Worm (Caenorhabditis elegans): ENCODE results near the gene srbc-13.
"Not testable (repeated sequence)": the region's sequence is repeated elsewhere in the genome, so short reads cannot be mapped to it uniquely, and the experiment has no call there.

Gene srbc-13

DNA sequence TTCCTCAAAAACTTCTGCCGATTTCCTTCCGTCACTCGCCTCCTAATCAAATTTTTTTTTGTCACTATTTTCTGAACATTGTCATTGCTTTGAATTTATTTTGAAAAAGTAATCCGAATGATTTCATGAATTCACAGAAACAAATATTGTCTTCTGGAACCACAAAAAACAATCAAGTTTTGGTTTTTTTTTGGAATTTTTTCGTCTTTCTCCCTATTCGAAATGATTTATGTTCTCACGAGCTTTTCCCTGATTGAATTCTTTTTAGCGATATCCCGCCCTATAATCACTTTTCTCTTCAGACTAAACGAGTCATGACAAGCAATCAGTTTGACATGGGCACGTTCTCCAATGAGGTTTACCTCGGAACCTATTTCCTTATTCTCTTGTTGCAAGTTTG lies 14.3 kb upstream of the srbc-13 start, which contains the start of gene F41H8.1:
Gene F41H8.1 (plus strand): TSS at position 301 of the 400 bp plus-strand sequence.
- TF ChIP-seq sptf-1 (tag; optimal IDR thresholded peaks at IDR 0.05) (no peak), ceh-39 (tag; optimal IDR thresholded peaks at IDR 0.05) (no peak), sem-2 (GFP tag; optimal IDR thresholded peaks at IDR 0.05) (no peak), lsy-2 (tag; optimal IDR thresholded peaks at IDR 0.05) (no peak), nhr-28 (tag; optimal IDR thresholded peaks at IDR 0.05) (no peak), unc-62 (GFP tag; optimal IDR thresholded peaks at IDR 0.05) (no peak), lin-32 (GFP tag; optimal IDR thresholded peaks at IDR 0.05) (no peak), nhr-2 (tag; optimal IDR thresholded peaks at IDR 0.05) (no peak), ceh-83 (GFP tag; optimal IDR thresholded peaks at IDR 0.05) (no peak), cnd-1 (tag; optimal IDR thresholded peaks at IDR 0.05) (no peak), M03D4.4 (tag; optimal IDR thresholded peaks at IDR 0.05) (no peak)

DNA sequence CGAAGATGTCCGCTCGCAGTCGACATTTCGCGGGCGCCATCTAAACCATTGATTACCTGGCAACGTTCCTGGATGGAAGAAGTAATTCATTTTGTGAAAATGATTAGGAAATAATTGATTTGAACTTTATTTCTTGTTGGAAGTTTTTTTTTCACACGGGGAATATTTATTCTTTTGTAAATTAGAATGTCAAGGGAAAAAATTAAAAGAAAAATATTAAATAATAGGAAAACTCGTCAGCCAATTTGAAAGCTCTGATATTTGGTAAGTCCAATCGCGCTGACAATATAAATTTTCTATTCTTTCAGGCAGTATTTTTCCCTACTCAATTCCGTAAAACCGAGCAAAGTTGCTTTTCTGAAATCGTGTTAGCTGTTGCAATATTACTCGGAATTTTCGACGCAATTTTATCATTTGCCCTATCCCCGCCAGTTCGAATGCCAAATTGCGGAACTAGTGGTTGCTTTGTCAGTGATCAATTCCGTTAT lies 8.6 kb upstream of the srbc-13 start, which contains the start of the genes K09C6.7 and K09C6.10:
Gene K09C6.7 (minus strand): TSS at position 101 of the 488 bp plus-strand sequence.
Gene K09C6.10 (plus strand): TSS at position 438 of the 488 bp plus-strand sequence.
- not testable (repeated sequence) for TF ChIP-seq sptf-1 (tag; optimal IDR thresholded peaks at IDR 0.05); tbx-8 (GFP tag; optimal IDR thresholded peaks at IDR 0.05); unc-39 (tag; optimal IDR thresholded peaks at IDR 0.05)

DNA sequence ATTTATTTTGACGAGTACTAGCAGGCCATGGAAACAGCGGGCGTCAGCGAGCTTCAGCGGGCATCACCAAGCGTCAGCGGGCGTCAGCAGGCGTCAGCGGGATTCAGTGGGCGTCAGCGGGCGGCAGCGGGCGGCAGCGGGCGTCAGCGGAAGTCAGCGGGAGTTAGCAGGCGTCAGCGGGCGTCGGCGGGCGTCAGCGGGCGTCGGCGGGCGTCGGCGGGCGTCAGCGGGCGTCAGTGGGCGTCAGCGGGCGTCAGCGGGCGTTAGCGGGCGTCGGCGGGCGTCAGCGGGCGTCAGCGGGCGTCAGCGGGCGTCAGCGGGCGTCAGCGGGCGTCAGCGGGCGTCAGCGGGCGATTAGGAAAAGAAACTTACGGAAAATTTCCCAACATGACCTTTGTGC lies 5.0 kb upstream of the srbc-13 start:
- no peak for TF ChIP-seq M03D4.4 (tag; optimal IDR thresholded peaks at IDR 0.05)
- no peak for TF ChIP-seq nhr-12 (tag; optimal IDR thresholded peaks at IDR 0.05)
- TF ChIP-seq ztf-11 (tag; optimal IDR thresholded peaks at IDR 0.05): no peak
- TF ChIP-seq mab-5 (tag; optimal IDR thresholded peaks at IDR 0.05): no peak
- TF ChIP-seq tbx-8 (GFP tag; optimal IDR thresholded peaks at IDR 0.05): no peak
- no peak for TF ChIP-seq blmp-1 (tag; optimal IDR thresholded peaks at IDR 0.05)
- TF ChIP-seq snpc-4 (tag; optimal IDR thresholded peaks at IDR 0.05): no peak
- no peak for TF ChIP-seq flh-1 (GFP tag; optimal IDR thresholded peaks at IDR 0.05)
- no peak for TF ChIP-seq drap-1 (GFP tag; optimal IDR thresholded peaks at IDR 0.05)
- no peak for TF ChIP-seq ces-1 (GFP tag; optimal IDR thresholded peaks at IDR 0.05)
- TF ChIP-seq elt-3 (tag; optimal IDR thresholded peaks at IDR 0.05): no peak
- TF ChIP-seq bed-3 (GFP tag; optimal IDR thresholded peaks at IDR 0.05): no peak
- no peak for TF ChIP-seq cnd-1 (tag; optimal IDR thresholded peaks at IDR 0.05)
- TF ChIP-seq zip-8 (tag; optimal IDR thresholded peaks at IDR 0.05): no peak
- no peak for TF ChIP-seq nhr-2 (tag; optimal IDR thresholded peaks at IDR 0.05)
- no peak for TF ChIP-seq hlh-1 (tag; optimal IDR thresholded peaks at IDR 0.05)
- no peak for TF ChIP-seq nhr-76 (tag; optimal IDR thresholded peaks at IDR 0.05)
- TF ChIP-seq lin-13 (tag; optimal IDR thresholded peaks at IDR 0.05): no peak

DNA sequence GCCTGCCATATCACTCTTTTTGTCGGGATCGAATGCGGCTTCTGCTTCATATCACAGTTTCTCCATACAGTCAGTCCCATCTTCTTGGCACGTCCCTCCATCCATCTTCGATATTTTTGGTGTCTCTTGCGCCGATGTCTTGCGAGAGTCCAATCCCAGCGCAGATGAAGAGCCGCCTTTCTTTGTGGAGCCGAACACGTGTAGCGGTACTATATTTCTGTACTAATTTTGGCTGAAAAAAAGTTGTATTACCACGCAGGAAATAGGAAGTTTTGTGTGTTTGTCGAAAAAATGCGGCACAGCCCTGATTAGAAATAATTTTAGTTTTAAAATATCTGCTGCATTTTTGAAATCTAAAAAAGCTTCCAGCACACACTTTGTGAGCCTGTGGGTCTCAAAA lies 4.5 kb upstream of the srbc-13 start, which contains the start of gene K09C6.8:
Gene K09C6.8 (minus strand): TSS at position 101 of the 400 bp plus-strand sequence.
- not testable (repeated sequence) for TF ChIP-seq sem-2 (GFP tag; optimal IDR thresholded peaks at IDR 0.05); cnd-1 (tag; optimal IDR thresholded peaks at IDR 0.05); sptf-1 (tag; optimal IDR thresholded peaks at IDR 0.05)

DNA sequence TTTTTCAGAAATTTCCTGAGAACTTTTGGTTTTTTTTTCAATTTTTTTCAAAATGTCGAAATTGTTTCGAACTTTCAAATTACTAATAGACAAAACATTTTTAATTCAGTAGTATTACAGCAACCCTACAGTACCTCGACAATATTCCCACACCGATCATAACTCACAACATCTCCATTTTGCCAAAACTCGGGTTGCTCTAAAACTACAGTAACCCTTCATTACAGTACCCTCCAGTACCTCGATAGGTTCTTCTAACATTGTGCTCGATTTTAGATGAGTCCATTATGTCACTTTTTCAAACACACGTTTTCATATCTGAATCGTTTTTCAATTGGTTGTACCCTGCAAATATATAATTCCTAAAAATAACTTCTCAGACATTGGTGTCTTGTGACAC lies 1.4 kb downstream of the srbc-13 start:
- TF ChIP-seq drap-1 (GFP tag; optimal IDR thresholded peaks at IDR 0.05): no peak
- TF ChIP-seq blmp-1 (tag; optimal IDR thresholded peaks at IDR 0.05): no peak
- no peak for TF ChIP-seq tbx-8 (GFP tag; optimal IDR thresholded peaks at IDR 0.05)
- no peak for TF ChIP-seq nhr-237 (tag; optimal IDR thresholded peaks at IDR 0.05)
- no peak for TF ChIP-seq hlh-1 (tag; optimal IDR thresholded peaks at IDR 0.05)
- TF ChIP-seq flh-1 (GFP tag; optimal IDR thresholded peaks at IDR 0.05): no peak
- no peak for TF ChIP-seq lin-32 (GFP tag; optimal IDR thresholded peaks at IDR 0.05)
- TF ChIP-seq ces-1 (GFP tag; optimal IDR thresholded peaks at IDR 0.05): no peak
- no peak for TF ChIP-seq bed-3 (GFP tag; optimal IDR thresholded peaks at IDR 0.05)

DNA sequence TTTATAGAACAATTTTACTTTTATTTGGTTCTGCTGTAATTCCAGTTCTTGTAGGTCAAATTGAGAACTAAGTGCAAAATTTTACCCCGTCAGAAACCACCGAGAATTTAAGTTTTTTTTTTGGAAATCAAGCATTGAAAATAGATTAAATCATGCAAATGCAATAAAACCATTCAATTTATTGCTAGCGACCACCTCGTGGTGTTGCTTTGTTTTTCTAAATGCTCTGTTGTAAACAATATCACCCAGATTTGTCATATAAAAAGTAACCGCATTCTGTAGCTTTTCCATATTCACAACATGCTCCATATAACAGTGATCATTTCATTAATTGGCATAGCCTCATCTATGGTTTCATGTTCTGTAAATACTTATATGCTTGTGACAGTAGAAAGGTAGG lies 1.9 kb downstream of the srbc-13 start, which contains the start of gene srbc-12:
Gene srbc-12 (plus strand): TSS at position 301 of the 400 bp plus-strand sequence.
- no peak for TF ChIP-seq nhr-28 (tag; optimal IDR thresholded peaks at IDR 0.05)

DNA sequence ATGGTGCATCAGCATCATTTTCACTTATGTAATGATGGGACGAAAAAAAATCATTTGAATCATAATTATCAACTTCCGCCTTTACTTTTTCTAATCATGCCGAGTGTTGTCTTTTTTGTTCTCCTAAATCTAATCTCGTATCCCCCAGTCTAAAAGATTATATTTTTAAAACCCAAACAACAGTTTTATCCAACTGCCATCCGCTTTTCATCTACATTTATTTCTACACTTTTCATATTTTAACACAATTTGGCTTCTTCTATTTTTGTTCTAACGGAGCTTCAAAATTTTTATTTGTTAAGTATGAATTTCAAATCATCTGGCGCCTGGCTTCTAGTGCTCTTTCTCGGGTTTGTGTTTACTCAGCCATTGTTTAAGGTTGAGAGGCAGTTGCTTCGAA lies 4.6 kb downstream of the srbc-13 start, which contains the start of gene K09C6.3:
Gene K09C6.3 (plus strand): TSS at position 301 of the 400 bp plus-strand sequence.
- no peak for TF ChIP-seq sptf-1 (tag; optimal IDR thresholded peaks at IDR 0.05)
- no peak for TF ChIP-seq snpc-4 (tag; optimal IDR thresholded peaks at IDR 0.05)
- no peak for TF ChIP-seq sem-2 (GFP tag; optimal IDR thresholded peaks at IDR 0.05)
- TF ChIP-seq bed-3 (GFP tag; optimal IDR thresholded peaks at IDR 0.05): no peak
- no peak for TF ChIP-seq ceh-83 (GFP tag; optimal IDR thresholded peaks at IDR 0.05)
- no peak for TF ChIP-seq lin-32 (GFP tag; optimal IDR thresholded peaks at IDR 0.05)
- no peak for TF ChIP-seq hlh-1 (tag; optimal IDR thresholded peaks at IDR 0.05)

Data from whole organism, mixed stage, embryonic.